Worm (Caenorhabditis elegans) whole organism, young adult: ENCODE measurements around the gene dph-3.

Source experiments
- B0019.2 ChIP-seq: fragments of 200-800 bp; sonication (Bioruptor generic); conservative IDR thresholded peaks from 2 replicates; pipeline ENCODE4 v1.3.6; 2022; ENCODE audit warnings: missing genetic modification reagents, missing genetic modification characterization, missing compliant biosample characterization
- B0336.3 ChIP-seq: fragments of 200-800 bp; sonication (Bioruptor generic); IDR thresholded peaks from 2 replicates; pipeline ENCODE4 v1.3.6; 2022; ENCODE audit warnings: missing genetic modification characterization, missing compliant biosample characterization
- F10E7.11 ChIP-seq: sonication (generic microtip); optimal IDR thresholded peaks from 2 replicates; lab custom pipeline; 2017; ENCODE audit warnings: mild to moderate bottlenecking, missing genetic modification characterization, moderate library complexity, missing compliant biosample characterization
- F23B12.7 ChIP-seq: sonication (generic microtip); optimal IDR thresholded peaks from 2 replicates; lab custom pipeline; 2017; ENCODE audit warnings: missing genetic modification characterization, mild to moderate bottlenecking, missing compliant biosample characterization, antibody characterized with exemption, moderate library complexity; ENCODE audit not compliant: insufficient read depth
- F37B4.10 ChIP-seq: fragments of 200-800 bp; sonication (Bioruptor generic); IDR thresholded peaks from 2 replicates; pipeline ENCODE4 v1.3.6; 2022; ENCODE audit warnings: missing genetic modification characterization, missing compliant biosample characterization
- F49E8.2 ChIP-seq: sonication (generic microtip); optimal IDR thresholded peaks from 3 replicates; lab custom pipeline; 2017; ENCODE audit warnings: missing genetic modification characterization, mild to moderate bottlenecking, missing compliant biosample characterization, antibody characterized with exemption, moderate library complexity; ENCODE audit not compliant: insufficient read depth
- K11D2.4 ChIP-seq: fragments of 200-800 bp; sonication (Bioruptor generic); IDR thresholded peaks from 2 replicates; pipeline ENCODE4 v1.3.6; 2022; ENCODE audit warnings: missing genetic modification reagents, missing genetic modification characterization, missing compliant biosample characterization
- T07F8.4 ChIP-seq: sonication (generic microtip); optimal IDR thresholded peaks from 2 replicates; lab custom pipeline; 2016; ENCODE audit warnings: mild to moderate bottlenecking, missing genetic modification characterization, moderate library complexity, missing compliant biosample characterization
- T26A5.8 ChIP-seq: sonication (generic microtip); optimal IDR thresholded peaks from 2 replicates; lab custom pipeline; 2016; ENCODE audit warnings: missing genetic modification characterization, missing compliant biosample characterization
- Y53G8AR.9 ChIP-seq: fragments of 200-800 bp; sonication (Bioruptor generic); conservative IDR thresholded peaks from 2 replicates; pipeline ENCODE4 v1.3.6; 2022; ENCODE audit warnings: missing genetic modification reagents, missing genetic modification characterization, missing compliant biosample characterization
- Y67H2A.10 ChIP-seq: fragments of 200-800 bp; sonication (Bioruptor generic); conservative IDR thresholded peaks from 2 replicates; pipeline ENCODE4 v1.3.6; 2022; ENCODE audit warnings: missing genetic modification reagents, missing genetic modification characterization, missing compliant biosample characterization
- Y79H2A.3 ChIP-seq: fragments of 200-800 bp; sonication (Bioruptor generic); conservative IDR thresholded peaks from 2 replicates; pipeline ENCODE4 v1.3.6; 2022; ENCODE audit warnings: missing genetic modification reagents, missing genetic modification characterization, missing compliant biosample characterization
- ZK185.1 ChIP-seq: sonication (generic microtip); optimal IDR thresholded peaks from 2 replicates; lab custom pipeline; 2016; ENCODE audit warnings: mild to moderate bottlenecking, missing genetic modification characterization, missing compliant biosample characterization; ENCODE audit not compliant: poor library complexity, severe bottlenecking
- ama-1 ChIP-seq, 3 experiments: fragments of 150-350 bp in 1 of 3; sonication (generic microtip) in 2 of 3; optimal IDR thresholded peaks; 2 replicates each; lab custom pipeline; 2014 to 2018; ENCODE audit warnings: missing biosample characterization in 2 of 3, missing genetic modification characterization in 2 of 3, missing genetic modification reagents in 2 of 3
- aptf-2 ChIP-seq: fragments of 200-800 bp; sonication (Bioruptor generic); conservative IDR thresholded peaks from 2 replicates; pipeline ENCODE4 v1.3.6; 2022; ENCODE audit warnings: missing genetic modification reagents, missing genetic modification characterization, missing compliant biosample characterization
- athp-1 ChIP-seq: sonication (generic microtip); optimal IDR thresholded peaks from 2 replicates; lab custom pipeline; 2017; ENCODE audit warnings: mild to moderate bottlenecking, missing genetic modification characterization, missing compliant biosample characterization
- attf-6 ChIP-seq: fragments of 200-800 bp; sonication (Bioruptor generic); IDR thresholded peaks from 2 replicates; pipeline ENCODE4 v1.3.6; 2022; ENCODE audit warnings: missing genetic modification reagents, missing genetic modification characterization, missing compliant biosample characterization
- cebp-1 ChIP-seq, 2 experiments: fragments of 200-800 bp in 1 of 2; sonication (Bioruptor generic) in 1 of 2; sonication (generic microtip) in 1 of 2; IDR thresholded peaks in 1 of 2; optimal IDR thresholded peaks in 1 of 2; 2 replicates each; pipeline versions ENCODE4 v1.3.6 to Lab custom; 2017 to 2022; ENCODE audit warnings: missing compliant biosample characterization in 2 of 2, missing genetic modification characterization in 2 of 2, mild to moderate bottlenecking in 1 of 2, missing genetic modification reagents in 1 of 2, moderate library complexity in 1 of 2
- cebp-2 ChIP-seq: fragments of 200-800 bp; sonication (Bioruptor generic); IDR thresholded peaks from 2 replicates; pipeline ENCODE4 v1.3.6; 2022; ENCODE audit warnings: missing genetic modification characterization, missing compliant biosample characterization
- ceh-40 ChIP-seq: fragments of 200-800 bp; sonication (Bioruptor generic); IDR thresholded peaks from 2 replicates; pipeline ENCODE4 v1.3.6; 2022; ENCODE audit warnings: missing genetic modification characterization, missing compliant biosample characterization
- ceh-58 ChIP-seq: fragments of 200-800 bp; sonication (Bioruptor generic); IDR thresholded peaks from 2 replicates; pipeline ENCODE4 v1.3.6; 2022; ENCODE audit warnings: missing genetic modification characterization, missing compliant biosample characterization
- chd-7 ChIP-seq: sonication (generic microtip); optimal IDR thresholded peaks from 2 replicates; lab custom pipeline; 2016; ENCODE audit warnings: mild to moderate bottlenecking, missing genetic modification characterization, moderate library complexity, missing compliant biosample characterization
- die-1 ChIP-seq: sonication (generic microtip); optimal IDR thresholded peaks from 2 replicates; lab custom pipeline; 2016; ENCODE audit warnings: missing genotype, mild to moderate bottlenecking, missing genetic modification characterization, missing compliant biosample characterization
- dox-1 ChIP-seq: fragments of 200-800 bp; sonication (Bioruptor generic); IDR thresholded peaks from 2 replicates; pipeline ENCODE4 v1.3.6; 2022; ENCODE audit warnings: missing genetic modification reagents, missing genetic modification characterization, missing compliant biosample characterization
- dpff-1 ChIP-seq: sonication (generic microtip); optimal IDR thresholded peaks from 2 replicates; lab custom pipeline; 2017; ENCODE audit warnings: mild to moderate bottlenecking, missing genetic modification characterization, missing compliant biosample characterization
- dpl-1 ChIP-seq: fragments of 150-350 bp; optimal IDR thresholded peaks from 2 replicates; lab custom pipeline; 2014; ENCODE audit warnings: missing biosample characterization, missing genetic modification reagents, missing genetic modification characterization
- egl-44 ChIP-seq: fragments of 200-800 bp; sonication (Bioruptor generic); IDR thresholded peaks from 2 replicates; pipeline ENCODE4 v1.3.6; 2022; ENCODE audit warnings: missing genetic modification reagents, missing genetic modification characterization, missing compliant biosample characterization
- egrh-3 ChIP-seq: fragments of 200-800 bp; sonication (Bioruptor generic); IDR thresholded peaks from 2 replicates; pipeline ENCODE4 v1.3.6; 2022; ENCODE audit warnings: missing genetic modification reagents, missing genetic modification characterization, missing compliant biosample characterization
- ets-4 ChIP-seq: fragments of 200-800 bp; sonication (Bioruptor generic); optimal IDR thresholded peaks from 2 replicates; lab custom pipeline; 2018; ENCODE audit warnings: mild to moderate bottlenecking, missing genetic modification characterization, missing compliant biosample characterization
- him-1 ChIP-seq: sonication (generic microtip); optimal IDR thresholded peaks from 2 replicates; lab custom pipeline; 2016; ENCODE audit warnings: missing genotype, missing genetic modification reagents, missing genetic modification characterization, missing compliant biosample characterization
- hmg-1.2 ChIP-seq: fragments of 200-800 bp; sonication (Bioruptor generic); IDR thresholded peaks from 2 replicates; pipeline ENCODE4 v1.3.6; 2022; ENCODE audit warnings: missing genetic modification reagents, missing genetic modification characterization, missing compliant biosample characterization
- lag-1 ChIP-seq: fragments of 200-800 bp; sonication (Bioruptor generic); IDR thresholded peaks from 2 replicates; pipeline ENCODE4 v1.3.6; 2022; ENCODE audit warnings: missing genetic modification reagents, missing genetic modification characterization, missing compliant biosample characterization
- lir-1 ChIP-seq: fragments of 200-800 bp; sonication (Bioruptor generic); conservative IDR thresholded peaks from 2 replicates; pipeline ENCODE4 v1.3.6; 2022; ENCODE audit warnings: missing genetic modification reagents, missing genetic modification characterization, missing compliant biosample characterization
- lsl-1 ChIP-seq: fragments of 200-800 bp; sonication (Bioruptor generic); optimal IDR thresholded peaks from 2 replicates; lab custom pipeline; 2018; ENCODE audit warnings: mild to moderate bottlenecking, missing genetic modification characterization, moderate library complexity, missing compliant biosample characterization
- madf-10 ChIP-seq: sonication (generic microtip); optimal IDR thresholded peaks from 2 replicates; lab custom pipeline; 2016; ENCODE audit warnings: mild to moderate bottlenecking, missing genetic modification characterization, missing compliant biosample characterization
- mel-28 ChIP-seq: sonication (generic microtip); optimal IDR thresholded peaks from 2 replicates; lab custom pipeline; 2016; ENCODE audit warnings: borderline replicate concordance, mild to moderate bottlenecking, missing genetic modification characterization, missing compliant biosample characterization
- nhr-120 ChIP-seq: fragments of 200-800 bp; sonication (Bioruptor generic); IDR thresholded peaks from 2 replicates; pipeline ENCODE4 v1.3.6; 2022; ENCODE audit warnings: missing genetic modification characterization, missing compliant biosample characterization
- nhr-179 ChIP-seq: sonication (generic microtip); optimal IDR thresholded peaks from 2 replicates; lab custom pipeline; 2016; ENCODE audit warnings: mild to moderate bottlenecking, missing genetic modification characterization, missing compliant biosample characterization
- nhr-27 ChIP-seq: fragments of 200-800 bp; sonication (Bioruptor generic); optimal IDR thresholded peaks from 2 replicates; lab custom pipeline; 2018; ENCODE audit warnings: mild to moderate bottlenecking, missing genetic modification characterization, moderate library complexity, missing compliant biosample characterization
- pbrm-1 ChIP-seq: fragments of 200-800 bp; sonication (Bioruptor generic); IDR thresholded peaks from 2 replicates; pipeline ENCODE4 v1.3.6; 2022; ENCODE audit warnings: missing genetic modification reagents, missing genetic modification characterization, missing compliant biosample characterization
- pha-4 ChIP-seq: fragments of 150-350 bp; sonication (generic microtip); optimal IDR thresholded peaks from 2 replicates; lab custom pipeline; 2014; ENCODE audit warnings: missing biosample characterization, missing genetic modification reagents, missing genetic modification characterization
- rcor-1 ChIP-seq: fragments of 200-800 bp; sonication (Bioruptor generic); IDR thresholded peaks from 2 replicates; pipeline ENCODE4 v1.3.6; 2022; ENCODE audit warnings: missing genetic modification reagents, missing genetic modification characterization, missing compliant biosample characterization
- sdz-38 ChIP-seq: sonication (generic microtip); optimal IDR thresholded peaks from 2 replicates; lab custom pipeline; 2016; ENCODE audit warnings: missing genotype, missing genetic modification characterization, missing compliant biosample characterization
- snpc-1.3 ChIP-seq: sonication (generic microtip); optimal IDR thresholded peaks from 2 replicates; lab custom pipeline; 2017; ENCODE audit warnings: missing genetic modification characterization, mild to moderate bottlenecking, missing compliant biosample characterization, antibody characterized with exemption, moderate library complexity, missing genotype, missing genetic modification reagents; ENCODE audit not compliant: insufficient read depth
- snpc-3.4 ChIP-seq: sonication (generic microtip); optimal IDR thresholded peaks from 2 replicates; lab custom pipeline; 2017; ENCODE audit warnings: missing genetic modification characterization, mild to moderate bottlenecking, missing compliant biosample characterization, antibody characterized with exemption, moderate library complexity, missing genotype, missing genetic modification reagents
- unc-130 ChIP-seq: sonication (generic microtip); optimal IDR thresholded peaks from 2 replicates; lab custom pipeline; 2016; ENCODE audit warnings: missing genetic modification reagents, missing genetic modification characterization, missing compliant biosample characterization
- zfh-2 ChIP-seq: fragments of 200-800 bp; sonication (Bioruptor generic); conservative IDR thresholded peaks from 2 replicates; pipeline ENCODE4 v1.3.6; 2022; ENCODE audit warnings: missing genetic modification reagents, missing genetic modification characterization, missing compliant biosample characterization
- ztf-3 ChIP-seq: fragments of 200-800 bp; sonication (Bioruptor generic); optimal IDR thresholded peaks from 2 replicates; lab custom pipeline; 2018; ENCODE audit warnings: mild to moderate bottlenecking, missing genetic modification characterization, missing compliant biosample characterization

The dph-3 gene

ce11 chrIV:9718396-9718795, 11.4 kb downstream of the dph-3 start (continued):
- TF ChIP-seq rcor-1 (GFP tag; lab: Robert Waterston, UW) (no peak; the same call in 1 of the 2 replicates), athp-1 (tag; lab: Kevin White, UChicago) (no peak), ceh-40 (GFP tag; lab: Robert Waterston, UW) (no peak), mel-28 (tag; lab: Kevin White, UChicago) (no peak), K11D2.4 (peak; percentile 35; the same call in 1 of the 2 replicates), nhr-120 (GFP tag; lab: Robert Waterston, UW) (no peak), ceh-58 (no peak), cebp-2 (no peak), F49E8.2 (tag; lab: Kevin White, UChicago) (no peak), hmg-1.2 (peak; percentile 70; the same call in 1 of the 2 replicates), snpc-1.3 (tag; lab: Kevin White, UChicago) (no peak), ets-4 (no peak), ZK185.1 (no peak), unc-130 (GFP tag; lab: Kevin White, UChicago) (no peak), T26A5.8 (tag; lab: Kevin White, UChicago) (no peak), attf-6 (no peak), B0336.3 (GFP tag; lab: Robert Waterston, UW) (no peak), madf-10 (peak; percentile 97), die-1 (no peak), dox-1 (no peak), Y53G8AR.9 (GFP tag; lab: Robert Waterston, UW) (0 out of 2 replicates have a peak, but pooled peaks have one; percentile 22), lsl-1 (GFP tag; lab: Kevin White, UChicago) (no peak), Y79H2A.3 (GFP tag; lab: Robert Waterston, UW) (no peak), nhr-179 (tag; lab: Kevin White, UChicago) (no peak), F37B4.10 (GFP tag; lab: Robert Waterston, UW) (no peak), pbrm-1 (GFP tag; lab: Robert Waterston, UW) (peak; percentile 35; the same call in 1 of the 2 replicates), cebp-1 (GFP tag; IDR thresholded peaks at IDR 0.05; lab: Robert Waterston, UW) (no peak), cebp-1 (tag; optimal IDR thresholded peaks at IDR 0.05; lab: Kevin White, UChicago) (no peak), egl-44 (no peak), lir-1 (GFP tag; lab: Robert Waterston, UW) (no peak), dpl-1 (no peak), lag-1 (no peak), ama-1 (optimal IDR thresholded peaks at IDR 0.05; lab: Kevin White, UChicago) (no peak), ama-1 (GFP tag; optimal IDR thresholded peaks at IDR 0.05; lab: Kevin White, UChicago) (no peak), T07F8.4 (tag; lab: Kevin White, UChicago) (no peak), Y67H2A.10 (no peak), F10E7.11 (no peak), ztf-3 (no peak), B0019.2 (no peak), nhr-27 (tag; lab: Kevin White, UChicago) (no peak), chd-7 (tag; lab: Kevin White, UChicago) (peak; percentile 5), F23B12.7 (tag; lab: Kevin White, UChicago) (no peak), sdz-38 (tag; lab: Kevin White, UChicago) (no peak), dpff-1 (tag; lab: Kevin White, UChicago) (no peak), him-1 (tag; lab: Kevin White, UChicago) (no peak), aptf-2 (GFP tag; lab: Robert Waterston, UW) (no peak), snpc-3.4 (no peak), pha-4 (tag; lab: Kevin White, UChicago) (no peak), egrh-3 (no peak), zfh-2 (GFP tag; lab: Robert Waterston, UW) (no peak)
